Fruit fly (Drosophila melanogaster) whole organism, embryonic: ENCODE results near the gene Gnmt.
A peak's percentile ranks its signal among the peaks of the same experiment; 100 is the strongest.

Experiments
- B-H1 ChIP-seq: fragments of 200-800 bp; sonication (Bioruptor generic); IDR thresholded peaks from 3 replicates; pipeline ENCODE4 v1.3.6; 2022; ENCODE audit warnings: missing biosample characterization, missing genetic modification characterization
- B-H2 ChIP-seq: fragments of 200-800 bp; sonication (Bioruptor generic); optimal IDR thresholded peaks from 2 replicates; lab custom pipeline; 2018; ENCODE audit warnings: missing biosample characterization, mild to moderate bottlenecking, missing genetic modification characterization
- BtbVII ChIP-seq: fragments of 200-800 bp; sonication (Bioruptor generic); optimal IDR thresholded peaks from 3 replicates; lab custom pipeline; 2017; ENCODE audit warnings: missing biosample characterization, mild to moderate bottlenecking, missing genetic modification characterization
- CG10147 ChIP-seq: fragments of 200-800 bp; sonication (Bioruptor generic); optimal IDR thresholded peaks from 2 replicates; lab custom pipeline; 2019; ENCODE audit warnings: missing biosample characterization, mild to moderate bottlenecking, missing genetic modification characterization, moderate library complexity
- CG12155 ChIP-seq: fragments of 200-800 bp; sonication (Bioruptor generic); optimal IDR thresholded peaks from 3 replicates; lab custom pipeline; 2016; ENCODE audit warnings: missing biosample characterization, missing genetic modification characterization
- CG12391 ChIP-seq: fragments of 200-800 bp; sonication (Bioruptor generic); optimal IDR thresholded peaks from 3 replicates; lab custom pipeline; 2018; ENCODE audit warnings: missing biosample characterization, mild to moderate bottlenecking, missing genetic modification characterization, moderate library complexity
- CG12659 ChIP-seq: fragments of 200-800 bp; sonication (Bioruptor generic); optimal IDR thresholded peaks from 3 replicates; lab custom pipeline; 2017; ENCODE audit warnings: mild to moderate bottlenecking, missing biosample characterization, missing genetic modification reagents, missing genetic modification characterization
- CG12769 ChIP-seq: fragments of 200-800 bp; sonication (Bioruptor generic); optimal IDR thresholded peaks from 2 replicates; lab custom pipeline; 2019; ENCODE audit warnings: missing biosample characterization, mild to moderate bottlenecking, missing genetic modification characterization, moderate library complexity
- CG13287 ChIP-seq: fragments of 200-800 bp; sonication (Bioruptor generic); IDR thresholded peaks from 2 replicates; pipeline ENCODE4 v1.3.6; 2022; ENCODE audit warnings: missing biosample characterization, missing genetic modification characterization; ENCODE audit not compliant: partially characterized antibody
- CG13424 ChIP-seq: fragments of 200-800 bp; sonication (Bioruptor generic); optimal IDR thresholded peaks from 2 replicates; lab custom pipeline; 2019; ENCODE audit warnings: missing biosample characterization, mild to moderate bottlenecking, missing genetic modification characterization, moderate library complexity
- CG15601 ChIP-seq: fragments of 200-800 bp; sonication (Bioruptor generic); optimal IDR thresholded peaks from 3 replicates; lab custom pipeline; 2019; ENCODE audit warnings: missing biosample characterization, mild to moderate bottlenecking, missing genetic modification characterization, moderate library complexity
- CG18476 ChIP-seq: fragments of 200-800 bp; sonication (Bioruptor generic); optimal IDR thresholded peaks from 2 replicates; lab custom pipeline; 2016; ENCODE audit warnings: missing biosample characterization, mild to moderate bottlenecking, missing genetic modification characterization
- CG18764 ChIP-seq: fragments of 200-800 bp; sonication (Bioruptor generic); optimal IDR thresholded peaks from 3 replicates; lab custom pipeline; 2016; ENCODE audit warnings: missing biosample characterization, missing genetic modification characterization
- CG31441 ChIP-seq: fragments of 200-800 bp; sonication (Bioruptor generic); IDR thresholded peaks from 2 replicates; pipeline ENCODE4 v1.3.6; 2022; ENCODE audit warnings: missing biosample characterization, missing genetic modification characterization
- CG5953 ChIP-seq: fragments of 200-800 bp; sonication (Bioruptor generic); IDR thresholded peaks from 2 replicates; pipeline ENCODE4 v1.3.6; 2022; ENCODE audit warnings: missing biosample characterization, missing genetic modification characterization
- CG6689 ChIP-seq: fragments of 200-800 bp; sonication (Bioruptor generic); IDR thresholded peaks from 2 replicates; pipeline ENCODE4 v1.3.6; 2022; ENCODE audit warnings: missing biosample characterization, missing genetic modification characterization
- CG6854 ChIP-seq: fragments of 200-800 bp; sonication (Bioruptor generic); optimal IDR thresholded peaks from 3 replicates; lab custom pipeline; 2017; ENCODE audit warnings: missing biosample characterization, mild to moderate bottlenecking, missing genetic modification characterization
- CG7839 ChIP-seq: fragments of 200-800 bp; sonication (Bioruptor generic); optimal IDR thresholded peaks from 3 replicates; lab custom pipeline; 2018; ENCODE audit warnings: missing biosample characterization, mild to moderate bottlenecking, missing genetic modification characterization, moderate library complexity
- CG8290 ChIP-seq, 3 experiments: fragments of 200-800 bp; sonication (Bioruptor generic); optimal IDR thresholded peaks; 2 replicates each; lab custom pipeline; 2016 to 2019; ENCODE audit warnings: missing biosample characterization in 3 of 3, missing genetic modification characterization in 3 of 3, mild to moderate bottlenecking in 2 of 3, moderate library complexity in 1 of 3
- CG9215 ChIP-seq: fragments of 200-800 bp; sonication (Bioruptor generic); IDR thresholded peaks from 2 replicates; pipeline ENCODE4 v1.3.6; 2022; ENCODE audit warnings: missing biosample characterization, missing genetic modification characterization
- CG9727 ChIP-seq: fragments of 200-800 bp; sonication (Bioruptor generic); optimal IDR thresholded peaks from 3 replicates; lab custom pipeline; 2017; ENCODE audit warnings: missing biosample characterization, mild to moderate bottlenecking, missing genetic modification characterization
- CG9797 ChIP-seq: fragments of 200-800 bp; sonication (Bioruptor generic); optimal IDR thresholded peaks from 3 replicates; lab custom pipeline; 2018; ENCODE audit warnings: missing biosample characterization, mild to moderate bottlenecking, missing genetic modification characterization
- D ChIP-seq, 2 experiments: fragments of 200-800 bp in 1 of 2; fragments of >200 bp in 1 of 2; sonication (Bioruptor generic) in 1 of 2; optimal IDR thresholded peaks; 2 replicates in 1 of 2; 3 replicates in 1 of 2; lab custom pipeline; 2017; ENCODE audit warnings: mild to moderate bottlenecking in 1 of 2, missing biosample characterization in 1 of 2, missing genetic modification characterization in 1 of 2, missing genetic modification reagents in 1 of 2
- E2f1 ChIP-seq: fragments of 200-800 bp; sonication (Bioruptor generic); IDR thresholded peaks from 2 replicates; pipeline ENCODE4 v1.3.6; 2022; ENCODE audit warnings: missing biosample characterization, missing genetic modification characterization
- ERR ChIP-seq: fragments of 200-800 bp; sonication (Bioruptor generic); optimal IDR thresholded peaks from 2 replicates; lab custom pipeline; 2016; ENCODE audit warnings: missing biosample characterization, missing genetic modification characterization
- Hey ChIP-seq: fragments of 200-800 bp; sonication (Bioruptor generic); optimal IDR thresholded peaks from 3 replicates; lab custom pipeline; 2018; ENCODE audit warnings: missing biosample characterization, mild to moderate bottlenecking, missing genetic modification characterization
- HmgD ChIP-seq: fragments of 200-800 bp; sonication (Bioruptor generic); optimal IDR thresholded peaks from 3 replicates; lab custom pipeline; 2016; ENCODE audit warnings: missing biosample characterization, missing genetic modification characterization
- Hr3 ChIP-seq: fragments of 200-800 bp; sonication (Bioruptor generic); optimal IDR thresholded peaks from 3 replicates; lab custom pipeline; 2016; ENCODE audit warnings: missing biosample characterization, missing genetic modification characterization
- Hr39 ChIP-seq: fragments of >200 bp; optimal IDR thresholded peaks from 2 replicates; lab custom pipeline; 2017
- Med ChIP-seq: fragments of 200-800 bp; sonication (Bioruptor generic); peaks from one replicate; lab custom pipeline; 2016; ENCODE audit warnings: missing biosample characterization, missing genetic modification characterization, mild to moderate bottlenecking, inconsistent platforms, moderate library complexity
- Neu2 ChIP-seq: fragments of 200-800 bp; sonication (Bioruptor generic); optimal IDR thresholded peaks from 3 replicates; lab custom pipeline; 2016; ENCODE audit warnings: missing biosample characterization, missing genetic modification characterization, borderline replicate concordance
- Oli ChIP-seq: fragments of 200-800 bp; sonication (Bioruptor generic); optimal IDR thresholded peaks from 2 replicates; lab custom pipeline; 2018; ENCODE audit warnings: missing biosample characterization, mild to moderate bottlenecking, missing genetic modification characterization, moderate library complexity
- Ptx1 ChIP-seq: fragments of 200-800 bp; sonication (Bioruptor generic); IDR thresholded peaks from 2 replicates; pipeline ENCODE4 v1.3.6; 2022; ENCODE audit warnings: missing biosample characterization, missing genetic modification characterization
- bcd ChIP-seq: fragments of 200-800 bp; sonication (Bioruptor generic); optimal IDR thresholded peaks from 2 replicates; lab custom pipeline; 2017; ENCODE audit warnings: missing biosample characterization, mild to moderate bottlenecking, missing genetic modification characterization
- bsh ChIP-seq, 2 experiments: fragments of 200-800 bp; sonication (Bioruptor generic); optimal IDR thresholded peaks; 2 replicates each; lab custom pipeline; 2017 to 2018; ENCODE audit warnings: mild to moderate bottlenecking in 2 of 2, missing biosample characterization in 2 of 2, missing genetic modification characterization in 2 of 2, moderate library complexity in 1 of 2
- cas ChIP-seq: fragments of 200-800 bp; sonication (Bioruptor generic); IDR thresholded peaks from 2 replicates; pipeline ENCODE4 v1.3.6; 2022; ENCODE audit warnings: missing biosample characterization, missing genetic modification characterization
- cato ChIP-seq: fragments of 200-800 bp; sonication (Bioruptor generic); optimal IDR thresholded peaks from 2 replicates; lab custom pipeline; 2016; ENCODE audit warnings: missing biosample characterization, missing genetic modification characterization, borderline replicate concordance
- crc ChIP-seq: fragments of 200-800 bp; sonication (Bioruptor generic); optimal IDR thresholded peaks from 2 replicates; lab custom pipeline; 2016; ENCODE audit warnings: missing biosample characterization, missing genetic modification characterization
- cwo ChIP-seq: fragments of 200-800 bp; sonication (Bioruptor generic); optimal IDR thresholded peaks from 3 replicates; lab custom pipeline; 2017; ENCODE audit warnings: missing biosample characterization, missing genetic modification characterization, mild to moderate bottlenecking, moderate library complexity, missing genetic modification reagents
- da ChIP-seq: fragments of 200-800 bp; sonication (Bioruptor generic); optimal IDR thresholded peaks from 2 replicates; lab custom pipeline; 2016; ENCODE audit warnings: missing biosample characterization, missing genetic modification characterization
- danr ChIP-seq: fragments of 200-800 bp; sonication (Bioruptor generic); IDR thresholded peaks from 2 replicates; pipeline ENCODE4 v1.3.6; 2022; ENCODE audit warnings: missing biosample characterization, missing genetic modification characterization
- en ChIP-seq: fragments of 200-800 bp; sonication (Bioruptor generic); optimal IDR thresholded peaks from 2 replicates; lab custom pipeline; 2016; ENCODE audit warnings: missing biosample characterization, missing genetic modification characterization
- fd96Cb ChIP-seq: fragments of 200-800 bp; sonication (Bioruptor generic); optimal IDR thresholded peaks from 2 replicates; lab custom pipeline; 2018; ENCODE audit warnings: missing biosample characterization, mild to moderate bottlenecking, missing genetic modification characterization, moderate library complexity
- hth ChIP-seq: fragments of >200 bp; optimal IDR thresholded peaks from 2 replicates; lab custom pipeline; 2017; ENCODE audit warnings: inconsistent platforms
- row ChIP-seq: fragments of 200-800 bp; sonication (Bioruptor generic); IDR thresholded peaks from 3 replicates; pipeline ENCODE4 v1.3.6; 2022; ENCODE audit warnings: missing biosample characterization, missing genetic modification characterization
- run ChIP-seq: fragments of 200-800 bp; sonication (Bioruptor generic); optimal IDR thresholded peaks from 3 replicates; lab custom pipeline; 2018; ENCODE audit warnings: missing biosample characterization, mild to moderate bottlenecking, missing genetic modification characterization
- sd ChIP-seq: fragments of 200-800 bp; sonication (Bioruptor generic); optimal IDR thresholded peaks from 3 replicates; lab custom pipeline; 2018; ENCODE audit warnings: missing biosample characterization, mild to moderate bottlenecking, missing genetic modification characterization, moderate library complexity
- ttk ChIP-seq: fragments of 200-800 bp; sonication (Bioruptor generic); IDR thresholded peaks from 2 replicates; pipeline ENCODE4 v2.1.2; 2022; ENCODE audit warnings: missing biosample characterization, missing genetic modification characterization
- usp ChIP-seq: fragments of >200 bp; optimal IDR thresholded peaks from 2 replicates; lab custom pipeline; 2017; ENCODE audit warnings: missing biosample characterization, missing genetic modification characterization

The Gnmt gene

DNA sequence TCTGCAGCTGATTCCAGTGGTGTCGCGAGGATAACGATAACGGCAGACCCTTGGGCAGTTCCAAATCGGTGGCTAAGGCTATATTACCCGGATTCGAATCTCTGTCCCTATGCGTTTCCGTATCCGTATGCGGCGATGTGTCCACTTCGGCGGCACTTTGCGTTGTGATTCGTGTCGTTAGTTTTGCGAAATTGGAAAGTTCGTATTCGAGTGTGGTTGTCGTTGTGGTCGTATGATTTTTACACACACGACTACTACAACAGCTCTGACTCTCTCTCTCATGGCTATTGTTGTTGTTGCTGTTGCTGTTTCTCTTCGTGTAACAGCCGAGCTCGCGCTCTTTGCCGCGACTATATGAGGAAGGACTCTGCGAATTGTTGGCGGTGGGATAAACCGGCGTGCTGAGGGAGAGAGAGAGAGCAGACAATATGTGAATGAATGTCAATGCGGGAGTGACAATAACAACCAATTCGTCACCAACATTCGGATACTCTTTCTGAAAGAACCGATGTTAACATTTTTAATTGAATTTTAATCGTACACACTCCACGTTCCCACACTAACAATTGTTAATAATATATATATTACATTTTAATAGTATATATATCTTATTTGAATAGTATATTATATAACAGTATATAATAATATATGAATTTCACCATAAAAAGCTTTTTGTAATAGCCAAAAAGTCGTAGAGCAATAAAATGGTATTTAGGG is 45.4 kb downstream of the Gnmt start (continued):
- TF ChIP-seq CG13287: peak; percentile 25; the same call in 1 of the 2 replicates
- TF ChIP-seq ERR (GFP tag; lab: Kevin White, UChicago): peak; percentile 41
- no peak for TF ChIP-seq run (tag; lab: Kevin White, UChicago)
- TF ChIP-seq en (GFP tag; lab: Kevin White, UChicago): no peak
- peak; percentile 41 for TF ChIP-seq CG31441
- peak; percentile 29 for TF ChIP-seq cwo
- TF ChIP-seq HmgD (GFP tag; lab: Kevin White, UChicago): no peak
- TF ChIP-seq Med (GFP tag; lab: Kevin White, UChicago): peak; percentile 73
- peak; percentile 1 for TF ChIP-seq CG15601 (tag; lab: Kevin White, UChicago)
- no peak for TF ChIP-seq Hey
- TF ChIP-seq danr: no peak
- peak; percentile 29 for TF ChIP-seq bcd
- peak; percentile 76 for TF ChIP-seq row (GFP tag; lab: Robert Waterston, UW)
- TF ChIP-seq CG18764 (GFP tag; lab: Kevin White, UChicago): no peak
- TF ChIP-seq BtbVII (GFP tag; lab: Kevin White, UChicago): peak; percentile 36
- no peak for TF ChIP-seq CG18476
- TF ChIP-seq B-H2: peak; percentile 9
- TF ChIP-seq Hr3: peak; percentile 23
- no peak for TF ChIP-seq CG9797 (GFP tag; lab: Kevin White, UChicago)
- peak; percentile 67 for TF ChIP-seq CG7839 (tag; lab: Kevin White, UChicago)
- TF ChIP-seq D (optimal IDR thresholded peaks at IDR 0.05; lab: Kevin White, UChicago): no peak
- TF ChIP-seq D (GFP tag; optimal IDR thresholded peaks at IDR 0.05; lab: Kevin White, UChicago): peak; percentile 35
- TF ChIP-seq CG12391: peak; percentile 32
- no peak for TF ChIP-seq usp (GFP tag; lab: Kevin White, UChicago)
- peak; percentile 51 for TF ChIP-seq CG10147 (GFP tag; lab: Kevin White, UChicago)
- TF ChIP-seq cas (GFP tag; lab: Robert Waterston, UW): no peak
- TF ChIP-seq CG9727 (GFP tag; lab: Kevin White, UChicago): peak; percentile 32
- TF ChIP-seq B-H1 (GFP tag; lab: Robert Waterston, UW): no peak
- peak; percentile 6 for TF ChIP-seq Neu2 (GFP tag; lab: Kevin White, UChicago)
- TF ChIP-seq CG12659 (GFP tag; lab: Kevin White, UChicago): peak; percentile 24
- no peak for TF ChIP-seq CG12155 (GFP tag; lab: Kevin White, UChicago)
- TF ChIP-seq cato (GFP tag; lab: Kevin White, UChicago): no peak
- TF ChIP-seq sd (tag; lab: Kevin White, UChicago): peak; percentile 38
- TF ChIP-seq CG6689: no peak
- TF ChIP-seq CG5953 (GFP tag; lab: Robert Waterston, UW): no peak
- no peak for TF ChIP-seq hth (lab: Kevin White, UChicago)
- peak; percentile 36 for TF ChIP-seq Oli (tag; lab: Kevin White, UChicago)
- TF ChIP-seq da (GFP tag; lab: Kevin White, UChicago): no peak
- TF ChIP-seq Hr39: no peak
- no peak for TF ChIP-seq crc (GFP tag; lab: Kevin White, UChicago)
- TF ChIP-seq CG9215: no peak
- no peak for TF ChIP-seq E2f1 (GFP tag; lab: Robert Waterston, UW)
- no peak for TF ChIP-seq CG8290 (GFP tag; optimal IDR thresholded peaks at IDR 0.05; lab: Kevin White, UChicago)
- peak in 1 of 2 experiments; percentile 33 for TF ChIP-seq CG8290 (tag; optimal IDR thresholded peaks at IDR 0.05; lab: Kevin White, UChicago)
- TF ChIP-seq CG13424: peak; percentile 50
- TF ChIP-seq CG6854: peak; percentile 35
- TF ChIP-seq CG12769 (tag; lab: Kevin White, UChicago): peak; percentile 57
- TF ChIP-seq bsh (GFP tag; optimal IDR thresholded peaks at IDR 0.05; lab: Kevin White, UChicago): peak; percentile 17 to 33
- TF ChIP-seq fd96Cb (tag; lab: Kevin White, UChicago): peak; percentile 32
- TF ChIP-seq Ptx1 (GFP tag; lab: Robert Waterston, UW): peak; percentile 13; the same call in 1 of the 2 replicates
- TF ChIP-seq ttk: no peak
